Worm (Caenorhabditis elegans): ENCODE measurements around the gene immt-2.

The immt-2 gene

ce11 chrV:16829396-16829795 is 40.3 kb downstream of the immt-2 start, which contains the start of gene srh-214:
Gene srh-214 (minus strand): TSS chrV:16829755.
- TF ChIP-seq lin-11 (tag; optimal IDR thresholded peaks at IDR 0.05), result no peak
- TF ChIP-seq ttx-3 (tag; optimal IDR thresholded peaks at IDR 0.05), result no peak
- TF ChIP-seq hlh-6 (tag; optimal IDR thresholded peaks at IDR 0.05), result no peak
- no peak for TF ChIP-seq Y22D7AL.16 (tag; optimal IDR thresholded peaks at IDR 0.05)
- no peak for TF ChIP-seq eyg-1 (tag; optimal IDR thresholded peaks at IDR 0.05)
- no peak for TF ChIP-seq tbx-7 (tag; optimal IDR thresholded peaks at IDR 0.05)
- no peak for TF ChIP-seq ceh-48 (tag; optimal IDR thresholded peaks at IDR 0.05)
- TF ChIP-seq sdc-2 (tag; optimal IDR thresholded peaks at IDR 0.05), result no peak
- no peak for TF ChIP-seq pros-1 (tag; optimal IDR thresholded peaks at IDR 0.05)
- no peak for TF ChIP-seq nfya-1 (tag; optimal IDR thresholded peaks at IDR 0.05)
- no peak for TF ChIP-seq gmeb-2 (tag; optimal IDR thresholded peaks at IDR 0.05)
- TF ChIP-seq ceh-30 (tag; optimal IDR thresholded peaks at IDR 0.05), result no peak
- no peak for TF ChIP-seq ceh-2 (tag; optimal IDR thresholded peaks at IDR 0.05)
- TF ChIP-seq unc-42 (tag; optimal IDR thresholded peaks at IDR 0.05), result no peak
- TF ChIP-seq K02D7.2 (tag; optimal IDR thresholded peaks at IDR 0.05), result no peak

- TF ChIP-seq ceh-2 (tag; optimal IDR thresholded peaks at IDR 0.05) (no peak), unc-86 (tag; optimal IDR thresholded peaks at IDR 0.05) (no peak), che-1 (tag; optimal IDR thresholded peaks at IDR 0.05) (no peak), ceh-34 (tag; optimal IDR thresholded peaks at IDR 0.05) (no peak), hlh-15 (tag; optimal IDR thresholded peaks at IDR 0.05) (no peak), unc-3 (GFP tag; conservative IDR thresholded peaks at IDR 0.05) (no peak), unc-3 (tag; optimal IDR thresholded peaks at IDR 0.05) (no peak), unc-42 (tag; optimal IDR thresholded peaks at IDR 0.05) (no peak), K02D7.2 (tag; optimal IDR thresholded peaks at IDR 0.05) (no peak), ceh-19 (GFP tag; optimal IDR thresholded peaks at IDR 0.05) (no peak), elt-2 (tag; optimal IDR thresholded peaks at IDR 0.05) (no peak), syd-9 (tag; optimal IDR thresholded peaks at IDR 0.05) (no peak), pqm-1 (tag; optimal IDR thresholded peaks at IDR 0.05) (no peak), ama-1 (optimal IDR thresholded peaks at IDR 0.05) (no peak)
Measured at ce11 chrV:16831310-16831709, 42.2 kb downstream of the immt-2 start.

ce11 chrV:16831921-16832320 is 42.9 kb downstream of the immt-2 start, which contains the start of gene srh-215:
Gene srh-215 (minus strand): TSS chrV:16832021.
- TF ChIP-seq dve-1 (tag; optimal IDR thresholded peaks at IDR 0.05) (no peak), unc-55 (GFP tag; optimal IDR thresholded peaks at IDR 0.05) (no peak), madf-2 (tag; optimal IDR thresholded peaks at IDR 0.05) (no peak), sdc-2 (tag; optimal IDR thresholded peaks at IDR 0.05) (no peak)

ce11 chrV:16832865-16833264 is 43.8 kb downstream of the immt-2 start, which contains the start of gene phy-3:
Gene phy-3 (plus strand): TSS chrV:16833165.
- TF ChIP-seq T23F11.4 (GFP tag; optimal IDR thresholded peaks at IDR 0.05) (no peak), sox-4 (tag; optimal IDR thresholded peaks at IDR 0.05) (no peak), lim-6 (tag; optimal IDR thresholded peaks at IDR 0.05) (no peak), ceh-34 (tag; optimal IDR thresholded peaks at IDR 0.05) (no peak), ceh-6 (GFP tag; optimal IDR thresholded peaks at IDR 0.05) (no peak)

ce11 chrV:16833672-16834071 is 44.6 kb downstream of the immt-2 start:
- no peak for TF ChIP-seq T23F11.4 (GFP tag; optimal IDR thresholded peaks at IDR 0.05)
- no peak for TF ChIP-seq ets-4 (tag; optimal IDR thresholded peaks at IDR 0.05)
- TF ChIP-seq zip-5 (tag; optimal IDR thresholded peaks at IDR 0.05), result no peak
- TF ChIP-seq ceh-6 (GFP tag; optimal IDR thresholded peaks at IDR 0.05), result no peak
- no peak for TF ChIP-seq ceh-24 (tag; optimal IDR thresholded peaks at IDR 0.05)
- TF ChIP-seq nhr-232 (tag; optimal IDR thresholded peaks at IDR 0.05), result no peak
- TF ChIP-seq sdc-2 (tag; optimal IDR thresholded peaks at IDR 0.05), result no peak
- TF ChIP-seq tbx-2 (tag; optimal IDR thresholded peaks at IDR 0.05), result no peak
- no peak for TF ChIP-seq sox-4 (tag; optimal IDR thresholded peaks at IDR 0.05)
- TF ChIP-seq npax-4 (tag; optimal IDR thresholded peaks at IDR 0.05), result no peak
- TF ChIP-seq ceh-2 (tag; optimal IDR thresholded peaks at IDR 0.05), result no peak
- TF ChIP-seq unc-55 (GFP tag; optimal IDR thresholded peaks at IDR 0.05), result no peak
- no peak for TF ChIP-seq hlh-15 (tag; optimal IDR thresholded peaks at IDR 0.05)
- TF ChIP-seq ceh-18 (tag; optimal IDR thresholded peaks at IDR 0.05), result no peak
- TF ChIP-seq K09A11.1 (tag; optimal IDR thresholded peaks at IDR 0.05; ENCODE audit: insufficient read depth), result no peak

All from whole organism, late embryonic.